Fruit fly (Drosophila melanogaster): ENCODE data around the gene dob.

dm6 chrX:15063404-15064062 lies 3.3 kb upstream of the dob start, which contains the start of the genes hiw and ND-B18:
- TF ChIP-seq CG8478 (optimal IDR thresholded peaks at IDR 0.05) (no peak), CTCF (optimal IDR thresholded peaks at IDR 0.05) (no peak)

Measured in S2 (cell line).